Worm (Caenorhabditis elegans) whole organism, late embryonic: ENCODE measurements around the gene cap-2.

ENCODE experiments used
- C08G9.2 ChIP-seq: sonication (generic microtip); optimal IDR thresholded peaks from 2 replicates; lab custom pipeline; 2016; ENCODE audit warnings: mild to moderate bottlenecking, missing genetic modification characterization, moderate library complexity, missing compliant biosample characterization
- ceh-14 ChIP-seq: sonication (generic microtip); optimal IDR thresholded peaks from 2 replicates; lab custom pipeline; 2016; ENCODE audit warnings: missing genotype, missing genetic modification characterization, missing compliant biosample characterization
- ceh-31 ChIP-seq: sonication (generic microtip); optimal IDR thresholded peaks from 2 replicates; lab custom pipeline; 2016; ENCODE audit warnings: missing genetic modification characterization, missing compliant biosample characterization
- ceh-34 ChIP-seq: sonication (generic microtip); optimal IDR thresholded peaks from 2 replicates; lab custom pipeline; 2016; ENCODE audit warnings: mild to moderate bottlenecking, missing genetic modification characterization, missing compliant biosample characterization
- ceh-45 ChIP-seq: fragments of 200-800 bp; sonication (Bioruptor generic); IDR thresholded peaks from 2 replicates; pipeline ENCODE4 v1.3.6; 2022; ENCODE audit warnings: missing genetic modification reagents, missing genetic modification characterization, missing compliant biosample characterization
- elt-2 ChIP-seq: sonication (generic microtip); optimal IDR thresholded peaks from 2 replicates; lab custom pipeline; 2016; ENCODE audit warnings: missing genetic modification reagents, missing genetic modification characterization, missing compliant biosample characterization
- lim-6 ChIP-seq: sonication (generic microtip); optimal IDR thresholded peaks from 2 replicates; lab custom pipeline; 2016; ENCODE audit warnings: missing genetic modification characterization, missing compliant biosample characterization
- nhr-11 ChIP-seq: fragments of 150-350 bp; optimal IDR thresholded peaks from 2 replicates; lab custom pipeline; 2014; ENCODE audit warnings: missing biosample characterization, missing genetic modification characterization
- pqm-1 ChIP-seq: sonication (generic microtip); optimal IDR thresholded peaks from 2 replicates; lab custom pipeline; 2016; ENCODE audit warnings: missing genetic modification characterization, missing compliant biosample characterization

ce11 chrII:10895959-10896358, 27.0 kb downstream of the cap-2 start:
- TF ChIP-seq C08G9.2 (tag; lab: Kevin White, UChicago) (no peak), ceh-34 (tag; lab: Kevin White, UChicago) (no peak), pqm-1 (no peak), lim-6 (tag; lab: Kevin White, UChicago) (no peak), ceh-45 (GFP tag; lab: Robert Waterston, UW) (no peak), elt-2 (tag; lab: Kevin White, UChicago) (no peak), nhr-11 (no peak), ceh-14 (tag; lab: Kevin White, UChicago) (no peak), ceh-31 (tag; lab: Kevin White, UChicago) (no peak)
